Worm (Caenorhabditis elegans): Measurements from ENCODE around the gene Y32B12B.4.

DNA sequence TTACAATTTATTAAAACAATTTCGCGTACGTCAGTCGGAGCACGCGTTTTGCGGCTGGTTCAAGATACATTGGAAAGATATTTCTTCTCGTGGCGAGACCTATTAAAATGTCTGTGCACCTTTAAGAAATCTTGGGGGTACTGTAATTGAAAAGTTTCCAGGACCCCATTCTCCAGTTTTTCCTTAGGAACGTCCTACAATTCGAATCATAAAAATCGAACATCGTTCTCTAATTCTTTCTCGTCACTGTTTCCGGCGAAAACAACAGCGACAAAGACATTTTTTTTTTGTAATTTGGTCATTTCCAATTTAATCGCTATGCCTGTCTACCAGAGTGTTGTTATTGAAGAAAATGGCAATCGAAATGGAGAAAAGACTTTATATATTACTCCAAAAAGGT, 16.4 kb upstream of the Y32B12B.4 start, which contains the start of gene Y32B12B.1:
- TF ChIP-seq lin-13 (tag; optimal IDR thresholded peaks at IDR 0.05) (no peak), snpc-4 (tag; optimal IDR thresholded peaks at IDR 0.05) (no peak)
